Fruit fly (Drosophila melanogaster): Measurements from ENCODE around the gene pzg.
A peak's percentile ranks its signal among the peaks of the same experiment; 100 is the strongest.

pzg gene

DNA sequence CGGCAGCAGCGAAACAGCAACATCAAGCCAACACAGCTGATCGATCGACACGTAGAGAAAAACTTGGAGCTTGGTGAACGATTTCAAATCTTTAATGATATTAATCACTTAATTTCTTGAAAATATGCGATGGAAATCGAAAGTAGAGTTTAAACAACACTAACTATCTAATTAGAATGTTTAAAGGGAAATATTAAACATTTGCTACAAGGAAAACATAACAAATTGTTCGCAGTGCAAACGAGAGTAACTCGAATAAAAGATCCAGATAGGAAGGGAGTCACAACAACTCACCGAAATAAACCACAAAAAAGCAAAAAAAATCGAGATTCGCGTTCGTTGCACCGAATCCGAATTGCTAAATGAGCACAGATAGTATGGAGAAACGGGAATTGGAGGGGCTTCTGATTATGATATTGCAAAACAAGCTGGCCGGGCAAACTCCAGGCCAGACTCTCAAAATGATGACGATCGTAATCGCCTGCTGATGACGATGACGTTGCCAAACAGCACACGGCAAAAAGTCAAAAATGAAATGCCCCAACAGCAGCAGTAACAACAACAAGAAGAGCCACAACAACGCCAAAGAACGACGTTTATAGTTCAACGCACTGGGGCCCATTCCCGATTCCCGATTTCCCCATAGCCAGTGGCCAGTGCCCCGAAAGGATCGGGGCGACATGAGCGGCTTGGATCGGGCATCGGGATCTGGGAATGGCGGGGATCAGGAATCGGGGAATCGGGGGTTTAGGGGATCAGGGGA, 32.0 kb upstream of the pzg start (continued):
- no peak for TF ChIP-seq CG13123 (GFP tag; optimal IDR thresholded peaks at IDR 0.05)
- no peak for TF ChIP-seq ase (GFP tag; IDR thresholded peaks at IDR 0.05)
- no peak for TF ChIP-seq nerfin-2 (GFP tag; IDR thresholded peaks at IDR 0.05; ENCODE audit: partially characterized antibody)
- no peak for TF ChIP-seq ftz-f1 (GFP tag; optimal IDR thresholded peaks at IDR 0.05)
- no peak for TF ChIP-seq hbn (GFP tag; IDR thresholded peaks at IDR 0.05; ENCODE audit: partially characterized antibody)
- TF ChIP-seq CG15696 (tag; optimal IDR thresholded peaks at IDR 0.05): no peak
- TF ChIP-seq Dip3 (GFP tag; optimal IDR thresholded peaks at IDR 0.05): no peak
- 0 out of 3 replicates have a peak, but pooled peaks have one; percentile 31 for TF ChIP-seq croc (GFP tag; conservative IDR thresholded peaks at IDR 0.05)
- no peak for TF ChIP-seq her (GFP tag; optimal IDR thresholded peaks at IDR 0.05)
- no peak for TF ChIP-seq mirr (GFP tag; optimal IDR thresholded peaks at IDR 0.05)
- no peak for TF ChIP-seq MBD-R2 (GFP tag; IDR thresholded peaks at IDR 0.05)
- no peak for TF ChIP-seq org-1 (GFP tag; optimal IDR thresholded peaks at IDR 0.05)
- no peak; the same call in 1 of the 2 replicates for TF ChIP-seq esg (GFP tag; conservative IDR thresholded peaks at IDR 0.05)
- TF ChIP-seq Fer3 (tag; optimal IDR thresholded peaks at IDR 0.05): peak; percentile 4
- no peak for TF ChIP-seq CG1792 (GFP tag; optimal IDR thresholded peaks at IDR 0.05)
- no peak for TF ChIP-seq tna (GFP tag; IDR thresholded peaks at IDR 0.05; ENCODE audit: partially characterized antibody)
- no peak for TF ChIP-seq fd102C (GFP tag; optimal IDR thresholded peaks at IDR 0.05)
- TF ChIP-seq tx (GFP tag; optimal IDR thresholded peaks at IDR 0.05): no peak
- peak; percentile 51 for TF ChIP-seq CG30403 (GFP tag; optimal IDR thresholded peaks at IDR 0.05)
- no peak for TF ChIP-seq CG10543 (GFP tag; optimal IDR thresholded peaks at IDR 0.05)
- peak; percentile 57 for TF ChIP-seq CG7839 (tag; optimal IDR thresholded peaks at IDR 0.05)
- TF ChIP-seq NfI (GFP tag; optimal IDR thresholded peaks at IDR 0.05): no peak
- no peak for TF ChIP-seq CG13894 (tag; optimal IDR thresholded peaks at IDR 0.05)
- no peak for TF ChIP-seq trh (GFP tag; optimal IDR thresholded peaks at IDR 0.05)
- TF ChIP-seq stc (GFP tag; IDR thresholded peaks at IDR 0.05): 0 out of 2 replicates have a peak, but pooled peaks have one; percentile 38
- TF ChIP-seq CG8388 (GFP tag; optimal IDR thresholded peaks at IDR 0.05): peak; percentile 42
- TF ChIP-seq BEAF-32 (GFP tag; optimal IDR thresholded peaks at IDR 0.05): no peak
- TF ChIP-seq cato (GFP tag; optimal IDR thresholded peaks at IDR 0.05; ENCODE audit: borderline replicate concordance): no peak
- peak; percentile 36 for TF ChIP-seq D19A (tag; optimal IDR thresholded peaks at IDR 0.05)
- no peak for TF ChIP-seq CG14050 (GFP tag; IDR thresholded peaks at IDR 0.05)
- no peak for TF ChIP-seq CG1233 (GFP tag; optimal IDR thresholded peaks at IDR 0.05)
- TF ChIP-seq CG2678 (tag; optimal IDR thresholded peaks at IDR 0.05): peak; percentile 58
- peak; percentile 40 for TF ChIP-seq Spps (tag; optimal IDR thresholded peaks at IDR 0.05)
- TF ChIP-seq CG17359 (tag; optimal IDR thresholded peaks at IDR 0.05): peak; percentile 50
- no peak for TF ChIP-seq tll (GFP tag; optimal IDR thresholded peaks at IDR 0.05)
- peak; percentile 31; the same call in 1 of the 2 replicates for TF ChIP-seq onecut (GFP tag; IDR thresholded peaks at IDR 0.05)
- no peak for TF ChIP-seq CG11560 (tag; IDR thresholded peaks at IDR 0.05)
- no peak for TF ChIP-seq CG31365 (tag; optimal IDR thresholded peaks at IDR 0.05)
- no peak for TF ChIP-seq Poxn (GFP tag; IDR thresholded peaks at IDR 0.05)
- no peak for TF ChIP-seq CG8089 (GFP tag; optimal IDR thresholded peaks at IDR 0.05)
- TF ChIP-seq caup (GFP tag; optimal IDR thresholded peaks at IDR 0.05; ENCODE audit: severe bottlenecking): no peak
- no peak for TF ChIP-seq CG12155 (GFP tag; optimal IDR thresholded peaks at IDR 0.05)
- peak; percentile 39 for TF ChIP-seq nerfin-1 (tag; optimal IDR thresholded peaks at IDR 0.05)
- no peak for TF ChIP-seq CG4730 (GFP tag; IDR thresholded peaks at IDR 0.05)
- no peak for TF ChIP-seq slp2 (GFP tag; optimal IDR thresholded peaks at IDR 0.05)
- no peak for TF ChIP-seq oc (tag; optimal IDR thresholded peaks at IDR 0.05)
- TF ChIP-seq mld (GFP tag; IDR thresholded peaks at IDR 0.05; ENCODE audit: partially characterized antibody): no peak
- peak; percentile 32; the same call in 1 of the 2 replicates for TF ChIP-seq chm (GFP tag; IDR thresholded peaks at IDR 0.05)
- TF ChIP-seq slou (GFP tag; optimal IDR thresholded peaks at IDR 0.05): no peak

Measured in whole organism, embryonic.